Worm (Caenorhabditis elegans) whole organism, L4 larva: ENCODE data around the gene T06D4.6.

Source experiments
- F26F4.8 ChIP-seq: fragments of 200-800 bp; sonication (Bioruptor generic); conservative IDR thresholded peaks from 2 replicates; pipeline ENCODE4 v1.3.6; 2022; ENCODE audit warnings: missing genetic modification characterization, missing compliant biosample characterization
- F37D6.2 ChIP-seq: sonication (generic microtip); optimal IDR thresholded peaks from 2 replicates; lab custom pipeline; 2016; ENCODE audit warnings: mild to moderate bottlenecking, missing genetic modification characterization, missing compliant biosample characterization
- T20F7.1 ChIP-seq: fragments of 200-800 bp; sonication (Bioruptor generic); optimal IDR thresholded peaks from 2 replicates; lab custom pipeline; 2018; ENCODE audit warnings: mild to moderate bottlenecking, missing genetic modification characterization, missing compliant biosample characterization
- ZK546.5 ChIP-seq, 2 experiments: sonication (generic microtip); optimal IDR thresholded peaks; 2 replicates each; lab custom pipeline; 2017; ENCODE audit warnings: missing biosample characterization in 2 of 2, missing genetic modification characterization in 2 of 2
- aha-1 ChIP-seq: fragments of 150-350 bp; peaks from one replicate; lab custom pipeline; 2014; ENCODE audit warnings: missing biosample characterization, missing genetic modification characterization
- arid-1 ChIP-seq: fragments of 200-800 bp; sonication (Bioruptor generic); conservative IDR thresholded peaks from 2 replicates; pipeline ENCODE4 v1.3.6; 2022; ENCODE audit warnings: missing genetic modification reagents, missing genetic modification characterization, missing compliant biosample characterization
- ceh-28 ChIP-seq: fragments of 150-350 bp; optimal IDR thresholded peaks from 2 replicates; lab custom pipeline; 2014; ENCODE audit warnings: missing biosample characterization, missing genetic modification reagents, missing genetic modification characterization
- ctbp-1 ChIP-seq: fragments of 200-800 bp; sonication (Bioruptor generic); IDR thresholded peaks from 2 replicates; pipeline ENCODE4 v1.3.6; 2022; ENCODE audit warnings: missing genetic modification reagents, missing genetic modification characterization, missing compliant biosample characterization
- daf-16 ChIP-seq, 3 experiments: sonication (generic microtip); optimal IDR thresholded peaks; 2 replicates each; lab custom pipeline; 2016 to 2017; ENCODE audit warnings: missing genetic modification characterization in 3 of 3, missing genetic modification reagents in 3 of 3, mild to moderate bottlenecking in 2 of 3, missing compliant biosample characterization in 2 of 3, missing biosample characterization in 1 of 3, moderate library complexity in 1 of 3
- dmd-8 ChIP-seq: fragments of 200-800 bp; sonication (Bioruptor generic); IDR thresholded peaks from 2 replicates; pipeline ENCODE4 v1.3.6; 2022; ENCODE audit warnings: missing genetic modification characterization, missing compliant biosample characterization
- dmd-9 ChIP-seq: fragments of 200-800 bp; sonication (Bioruptor generic); IDR thresholded peaks from 2 replicates; pipeline ENCODE4 v1.3.6; 2022; ENCODE audit warnings: missing genetic modification reagents, missing genetic modification characterization, missing compliant biosample characterization
- egl-27 ChIP-seq: sonication (generic microtip); optimal IDR thresholded peaks from 3 replicates; lab custom pipeline; 2017; ENCODE audit warnings: missing biosample characterization, missing genetic modification reagents, missing genetic modification characterization
- fos-1 ChIP-seq: fragments of 150-350 bp; optimal IDR thresholded peaks from 2 replicates; lab custom pipeline; 2014; ENCODE audit warnings: missing biosample characterization, missing genetic modification characterization
- hlh-11 ChIP-seq: fragments of 200-800 bp; sonication (Bioruptor generic); optimal IDR thresholded peaks from 2 replicates; lab custom pipeline; 2018; ENCODE audit warnings: mild to moderate bottlenecking, missing genetic modification characterization, missing compliant biosample characterization
- hlh-30 ChIP-seq: sonication (generic microtip); optimal IDR thresholded peaks from 2 replicates; lab custom pipeline; 2017; ENCODE audit warnings: antibody characterized with exemption, mild to moderate bottlenecking, missing genetic modification characterization, missing compliant biosample characterization; ENCODE audit not compliant: insufficient read depth
- hmg-1.1 ChIP-seq: fragments of 200-800 bp; sonication (Bioruptor generic); IDR thresholded peaks from 2 replicates; pipeline ENCODE4 v1.3.6; 2022; ENCODE audit warnings: missing genetic modification reagents, missing genetic modification characterization, missing compliant biosample characterization
- lin-29 ChIP-seq: fragments of 200-800 bp; sonication (Bioruptor generic); IDR thresholded peaks from 2 replicates; pipeline ENCODE4 v1.3.6; 2022; ENCODE audit warnings: missing genetic modification reagents, missing genetic modification characterization, missing compliant biosample characterization
- lin-38 ChIP-seq: fragments of 200-800 bp; sonication (Bioruptor generic); IDR thresholded peaks from 2 replicates; pipeline ENCODE4 v1.3.6; 2022; ENCODE audit warnings: missing genetic modification reagents, missing genetic modification characterization, missing compliant biosample characterization
- lir-3 ChIP-seq: sonication (generic microtip); optimal IDR thresholded peaks from 2 replicates; lab custom pipeline; 2016; ENCODE audit warnings: mild to moderate bottlenecking, missing genetic modification characterization, missing compliant biosample characterization
- mep-1 ChIP-seq: fragments of 150-350 bp; sonication (generic microtip); optimal IDR thresholded peaks from 3 replicates; lab custom pipeline; 2014; ENCODE audit warnings: missing biosample characterization, missing genetic modification characterization
- nhr-77 ChIP-seq: fragments of 150-350 bp; optimal IDR thresholded peaks from 2 replicates; lab custom pipeline; 2014; ENCODE audit warnings: missing biosample characterization, missing genetic modification characterization
- pqm-1 ChIP-seq: sonication (generic microtip); optimal IDR thresholded peaks from 2 replicates; lab custom pipeline; 2017; ENCODE audit warnings: missing biosample characterization, missing genetic modification characterization
- saeg-2 ChIP-seq: fragments of 200-800 bp; sonication (Bioruptor generic); IDR thresholded peaks from 2 replicates; pipeline ENCODE4 v1.3.6; 2022; ENCODE audit warnings: missing genetic modification reagents, missing genetic modification characterization, missing compliant biosample characterization
- sdz-12 ChIP-seq: fragments of 200-800 bp; sonication (Bioruptor generic); optimal IDR thresholded peaks from 2 replicates; lab custom pipeline; 2018; ENCODE audit warnings: mild to moderate bottlenecking, missing genetic modification characterization, missing compliant biosample characterization
- snpc-4 ChIP-seq: fragments of 150-350 bp; optimal IDR thresholded peaks from 2 replicates; lab custom pipeline; 2014; ENCODE audit warnings: missing biosample characterization, missing genetic modification characterization
- spr-1 ChIP-seq: sonication (generic microtip); optimal IDR thresholded peaks from 2 replicates; lab custom pipeline; 2016; ENCODE audit warnings: mild to moderate bottlenecking, missing genetic modification characterization, missing compliant biosample characterization
- spr-3 ChIP-seq: fragments of 200-800 bp; sonication (Bioruptor generic); optimal IDR thresholded peaks from 2 replicates; lab custom pipeline; 2018; ENCODE audit warnings: mild to moderate bottlenecking, missing genetic modification characterization, missing compliant biosample characterization
- tag-97 ChIP-seq: fragments of 200-800 bp; sonication (Bioruptor generic); IDR thresholded peaks from 2 replicates; pipeline ENCODE4 v1.3.6; 2022; ENCODE audit warnings: missing genetic modification characterization, missing compliant biosample characterization
- tra-1 ChIP-seq: fragments of 200-800 bp; sonication (Bioruptor generic); IDR thresholded peaks from 2 replicates; pipeline ENCODE4 v1.3.6; 2022; ENCODE audit warnings: missing genetic modification reagents, missing genetic modification characterization, missing compliant biosample characterization
- unc-130 ChIP-seq: sonication (generic microtip); optimal IDR thresholded peaks from 2 replicates; lab custom pipeline; 2016; ENCODE audit warnings: missing genetic modification reagents, missing genetic modification characterization, missing compliant biosample characterization

The T06D4.6 gene

DNA sequence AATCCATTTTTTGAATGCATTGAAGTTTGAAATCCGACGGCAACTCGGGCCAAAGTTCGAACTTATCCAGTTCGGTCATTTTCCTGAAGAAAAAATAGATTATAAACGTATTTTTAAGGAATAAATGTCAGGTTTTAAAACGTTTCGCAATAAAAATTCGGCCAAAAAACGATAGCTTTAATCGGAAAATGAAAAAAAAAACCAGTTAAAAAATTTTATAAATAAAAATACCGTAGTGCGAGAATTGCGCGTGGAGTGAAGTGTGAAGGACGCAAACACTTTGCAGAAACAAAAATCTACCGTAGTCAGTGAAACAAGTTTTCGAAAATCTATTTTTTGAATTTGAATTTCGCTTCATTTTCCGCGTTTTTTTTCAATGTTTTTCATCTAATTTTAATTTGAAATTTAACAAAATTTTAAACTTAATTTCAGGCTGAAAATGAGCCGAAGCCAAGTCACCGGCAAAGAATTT lies 37.5 kb downstream of the T06D4.6 start, which contains the start of gene F14D2.8:
Gene F14D2.8 (minus strand): TSS at position 51 of the 472 bp plus-strand sequence.
- TF ChIP-seq F37D6.2 (no peak), hlh-30 (tag; lab: Kevin White, UChicago) (no peak), sdz-12 (GFP tag; lab: Kevin White, UChicago) (no peak), dmd-8 (no peak), arid-1 (no peak), snpc-4 (tag; lab: Kevin White, UChicago) (no peak), unc-130 (GFP tag; lab: Kevin White, UChicago) (no peak), fos-1 (tag; lab: Kevin White, UChicago) (no peak)
- TF ChIP-seq, all 104 proteins: peak for 0

DNA sequence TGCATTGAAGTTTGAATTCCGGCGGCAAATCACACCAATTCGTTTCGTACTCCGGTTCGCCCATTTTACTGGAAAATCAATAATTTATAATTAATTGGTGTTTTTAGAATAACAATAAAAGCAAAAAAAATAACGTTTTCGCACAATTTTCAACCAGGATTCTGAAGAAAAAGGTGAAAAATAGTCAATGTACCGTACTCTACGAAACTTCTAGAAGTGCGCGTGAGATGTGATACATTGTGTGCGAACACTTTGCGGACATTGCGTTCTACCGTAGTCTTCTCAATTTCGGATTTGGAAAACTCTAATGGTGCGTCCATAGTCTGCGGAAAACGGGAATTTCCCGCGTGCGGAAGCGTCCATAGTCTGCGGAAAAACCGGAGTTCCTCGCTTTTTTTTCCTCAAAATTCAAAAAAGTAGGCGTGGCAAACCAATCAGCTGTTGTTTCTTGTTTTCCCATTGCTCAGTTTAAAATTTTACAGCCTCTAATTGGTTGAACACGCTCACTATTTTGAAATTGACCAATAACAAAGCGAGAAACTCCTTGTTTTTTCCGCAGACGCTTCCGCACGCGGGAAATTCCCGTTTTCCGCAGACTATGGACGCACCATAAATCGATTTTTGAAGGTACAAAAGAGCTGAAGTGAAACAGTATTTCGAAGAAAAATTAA lies 39.3 kb downstream of the T06D4.6 start, which contains the start of the genes F14D2.14 and bath-29:
Gene F14D2.14 (minus strand): TSS at position 51 of the 671 bp plus-strand sequence.
Gene bath-29 (plus strand): TSS at position 621 of the 671 bp plus-strand sequence.
- peak; percentile 33 for TF ChIP-seq aha-1 (tag; lab: Kevin White, UChicago)
- TF ChIP-seq F26F4.8 (GFP tag; lab: Robert Waterston, UW) = no peak

DNA sequence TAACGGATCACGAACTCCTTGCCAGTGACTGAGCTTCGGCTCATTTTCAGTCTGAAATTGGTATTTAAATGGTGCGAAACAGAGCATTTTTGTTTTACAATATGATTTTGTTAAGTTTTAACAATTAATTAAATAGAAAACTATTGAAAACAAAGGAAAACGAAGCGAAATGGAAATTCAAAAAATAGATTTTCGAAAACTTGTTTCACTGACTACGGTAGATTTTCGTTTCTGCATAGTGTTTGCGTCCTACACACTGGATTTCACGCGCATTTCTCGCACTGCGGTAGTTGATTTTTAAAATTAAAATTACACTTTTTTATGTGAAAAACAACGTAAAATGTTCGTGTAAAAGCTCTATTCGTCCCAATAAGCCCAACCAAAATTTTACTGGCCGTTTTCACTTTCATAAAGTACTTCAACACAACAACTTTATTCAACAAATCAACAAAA lies 41.0 kb downstream of the T06D4.6 start, which contains the start of gene bath-30:
Gene bath-30 (minus strand): TSS at position 51 of the 453 bp plus-strand sequence.
- TF ChIP-seq tra-1 (GFP tag; lab: Robert Waterston, UW) (no peak), lin-38 (GFP tag; lab: Robert Waterston, UW) (0 out of 2 replicates have a peak, but pooled peaks have one; percentile 12)

DNA sequence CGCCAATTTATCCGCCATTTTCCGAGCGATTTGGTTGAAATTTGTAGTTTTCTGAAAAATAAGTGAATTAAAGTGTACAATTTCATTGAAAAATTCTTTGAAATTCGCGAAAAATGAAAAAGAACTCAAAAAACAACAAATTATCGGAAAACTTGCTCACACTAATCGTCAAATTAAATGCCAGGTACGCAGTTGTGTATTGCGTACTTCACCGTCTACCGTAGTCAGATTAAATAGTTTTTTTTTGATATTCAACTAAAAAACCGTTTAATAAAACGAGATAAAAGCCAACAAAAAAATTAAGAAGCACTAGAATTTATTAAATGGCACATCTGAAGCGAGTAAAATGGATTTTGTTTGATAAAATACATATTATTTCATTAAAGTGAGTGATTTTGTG lies 42.5 kb downstream of the T06D4.6 start, which contains the start of gene bath-28:
Gene bath-28 (minus strand): TSS at position 51 of the 400 bp plus-strand sequence.
- TF ChIP-seq egl-27 = no peak
- TF ChIP-seq snpc-4 (tag; lab: Kevin White, UChicago) = no peak
- no peak for TF ChIP-seq daf-16 (GFP tag; optimal IDR thresholded peaks at IDR 0.05; lab: Kevin White, UChicago)
- TF ChIP-seq daf-16 (tag; optimal IDR thresholded peaks at IDR 0.05; lab: Kevin White, UChicago) = no peak
- no peak for TF ChIP-seq dmd-9
- no peak for TF ChIP-seq T20F7.1 (GFP tag; lab: Kevin White, UChicago)
- TF ChIP-seq hmg-1.1 (GFP tag; lab: Robert Waterston, UW) = no peak
- TF ChIP-seq nhr-77 = no peak
- TF ChIP-seq tag-97 (GFP tag; lab: Robert Waterston, UW) = no peak
- TF ChIP-seq hlh-11 (tag; lab: Kevin White, UChicago) = no peak

DNA sequence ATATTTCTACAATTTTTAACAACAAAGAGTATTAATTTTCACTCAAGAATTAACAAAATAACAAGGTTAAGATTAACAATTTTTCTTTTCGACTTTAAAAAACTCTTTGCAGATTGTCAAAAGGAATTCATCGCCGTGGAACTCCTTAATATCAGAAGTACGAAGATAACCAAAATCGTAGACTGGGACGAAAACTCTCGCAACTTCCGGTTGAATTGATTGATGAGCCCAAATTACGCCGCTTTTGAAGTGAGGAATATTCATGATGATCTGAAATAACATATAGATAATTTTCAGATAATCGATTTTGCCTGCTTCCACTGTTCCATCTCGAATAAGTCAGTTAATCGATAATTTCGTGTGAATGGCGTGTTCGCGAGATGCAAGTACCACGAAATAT lies 43.7 kb downstream of the T06D4.6 start, which contains the start of gene F14D2.15:
Gene F14D2.15 (minus strand): TSS at position 101 of the 400 bp plus-strand sequence.
- TF ChIP-seq pqm-1 (tag; lab: Kevin White, UChicago) (no peak), ZK546.5 (tag; optimal IDR thresholded peaks at IDR 0.05; lab: Kevin White, UChicago) (no peak), ceh-28 (tag; lab: Kevin White, UChicago) (peak; percentile 49), aha-1 (tag; lab: Kevin White, UChicago) (no peak), lir-3 (tag; lab: Kevin White, UChicago) (no peak)

DNA sequence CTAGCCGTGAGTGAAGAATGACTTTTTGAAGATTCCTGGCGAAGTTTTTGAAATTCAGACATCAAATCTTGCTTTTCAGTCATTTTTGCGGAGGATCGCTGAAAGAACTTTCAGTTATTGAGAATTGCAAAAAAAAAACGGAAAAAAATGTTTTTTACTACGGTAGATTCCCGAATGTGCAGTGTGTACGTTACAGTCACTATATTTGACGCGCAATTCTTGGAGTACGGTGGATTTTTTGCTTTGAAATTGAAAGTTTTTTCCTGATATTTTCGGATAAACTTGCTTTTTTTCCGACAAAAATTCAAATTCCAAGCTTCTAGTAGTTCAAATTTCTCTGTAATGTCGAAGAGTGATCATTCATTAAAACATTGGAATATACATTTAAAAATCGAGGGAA lies 45.4 kb downstream of the T06D4.6 start, which contains the start of gene F14D2.11:
Gene F14D2.11 (minus strand): TSS at position 101 of the 400 bp plus-strand sequence.
- TF ChIP-seq ctbp-1 (GFP tag; lab: Robert Waterston, UW) (no peak), lin-29 (GFP tag; lab: Robert Waterston, UW) (no peak), ZK546.5 (tag; optimal IDR thresholded peaks at IDR 0.05; lab: Kevin White, UChicago) (no peak), F26F4.8 (GFP tag; lab: Robert Waterston, UW) (no peak), dmd-9 (no peak), hmg-1.1 (GFP tag; lab: Robert Waterston, UW) (no peak), saeg-2 (GFP tag; lab: Robert Waterston, UW) (no peak), spr-3 (GFP tag; lab: Kevin White, UChicago) (no peak), spr-1 (tag; lab: Kevin White, UChicago) (no peak), mep-1 (tag; lab: Kevin White, UChicago) (no peak), snpc-4 (tag; lab: Kevin White, UChicago) (no peak)
